Worm (Caenorhabditis elegans) whole organism, L3 larva: ENCODE data around the gene C16D9.8.

Experiments
- R02D3.7 ChIP-seq: fragments of 150-350 bp; optimal IDR thresholded peaks from 2 replicates; lab custom pipeline; 2014; ENCODE audit warnings: missing biosample characterization, missing genetic modification characterization
- ZK546.5 ChIP-seq: sonication (generic microtip); optimal IDR thresholded peaks from 2 replicates; lab custom pipeline; 2017; ENCODE audit warnings: missing biosample characterization, missing genetic modification characterization
- aly-2 ChIP-seq: fragments of 150-350 bp; optimal IDR thresholded peaks from 2 replicates; lab custom pipeline; 2014; ENCODE audit warnings: missing biosample characterization, missing genetic modification characterization
- ama-1 ChIP-seq: fragments of 150-350 bp; optimal IDR thresholded peaks from 2 replicates; lab custom pipeline; 2018
- ceh-16 ChIP-seq: sonication (generic microtip); optimal IDR thresholded peaks from 2 replicates; lab custom pipeline; 2017; ENCODE audit warnings: missing biosample characterization, missing genetic modification characterization
- ceh-28 ChIP-seq: fragments of 150-350 bp; optimal IDR thresholded peaks from 2 replicates; lab custom pipeline; 2014; ENCODE audit warnings: missing biosample characterization, missing genetic modification reagents, missing genetic modification characterization
- ceh-82 ChIP-seq: fragments of 150-350 bp; optimal IDR thresholded peaks from 2 replicates; lab custom pipeline; 2014; ENCODE audit warnings: missing biosample characterization, missing genetic modification characterization
- ceh-9 ChIP-seq: sonication (generic microtip); optimal IDR thresholded peaks from 2 replicates; lab custom pipeline; 2018; ENCODE audit warnings: missing biosample characterization, missing genetic modification characterization
- egl-27 ChIP-seq: sonication (generic microtip); optimal IDR thresholded peaks from 4 replicates; lab custom pipeline; 2017; ENCODE audit warnings: missing biosample characterization, missing genetic modification reagents, missing genetic modification characterization
- egl-5 ChIP-seq: fragments of 150-350 bp; optimal IDR thresholded peaks from 2 replicates; lab custom pipeline; 2017; ENCODE audit warnings: missing biosample characterization, missing genetic modification reagents, missing genetic modification characterization, inconsistent platforms
- elt-1 ChIP-seq: fragments of 150-350 bp; optimal IDR thresholded peaks from 2 replicates; lab custom pipeline; 2014; ENCODE audit warnings: missing biosample characterization, missing genetic modification characterization
- elt-2 ChIP-seq: sonication (generic microtip); optimal IDR thresholded peaks from 2 replicates; lab custom pipeline; 2016; ENCODE audit warnings: missing genetic modification reagents, mild to moderate bottlenecking, missing genetic modification characterization, missing compliant biosample characterization
- elt-3 ChIP-seq, 3 experiments: fragments of 150-350 bp in 1 of 3; sonication (generic microtip) in 2 of 3; optimal IDR thresholded peaks; 2 replicates in 2 of 3; 4 replicates in 1 of 3; lab custom pipeline; 2014 to 2017; ENCODE audit warnings: missing biosample characterization in 3 of 3, missing genetic modification characterization in 3 of 3
- eor-1 ChIP-seq, 2 experiments: fragments of 150-350 bp; optimal IDR thresholded peaks; 2 replicates each; lab custom pipeline; 2014 to 2018; ENCODE audit warnings: missing biosample characterization in 2 of 2, missing genetic modification characterization in 2 of 2
- fkh-10 ChIP-seq: sonication (generic microtip); optimal IDR thresholded peaks from 2 replicates; lab custom pipeline; 2017; ENCODE audit warnings: missing biosample characterization, missing genetic modification reagents, missing genetic modification characterization
- fkh-2 ChIP-seq: fragments of 150-350 bp; optimal IDR thresholded peaks from 2 replicates; lab custom pipeline; 2014; ENCODE audit warnings: missing biosample characterization, missing genetic modification reagents, missing genetic modification characterization
- fos-1 ChIP-seq: fragments of 150-350 bp; optimal IDR thresholded peaks from 2 replicates; lab custom pipeline; 2014; ENCODE audit warnings: missing biosample characterization, missing genetic modification characterization
- hmg-11 ChIP-seq: sonication (generic microtip); optimal IDR thresholded peaks from 2 replicates; lab custom pipeline; 2016; ENCODE audit warnings: missing genetic modification characterization, missing compliant biosample characterization
- jun-1 ChIP-seq: fragments of 150-350 bp; optimal IDR thresholded peaks from 2 replicates; lab custom pipeline; 2014; ENCODE audit warnings: missing biosample characterization, missing genetic modification reagents, missing genetic modification characterization
- lin-15B ChIP-seq: fragments of 150-350 bp; optimal IDR thresholded peaks from 2 replicates; lab custom pipeline; 2014; ENCODE audit warnings: missing biosample characterization, missing genetic modification characterization
- lin-39 ChIP-seq: fragments of 150-350 bp; optimal IDR thresholded peaks from 2 replicates; lab custom pipeline; 2018; ENCODE audit warnings: missing biosample characterization, missing genetic modification reagents, missing genetic modification characterization
- lsy-12 ChIP-seq: sonication (generic microtip); optimal IDR thresholded peaks from 2 replicates; lab custom pipeline; 2016; ENCODE audit warnings: mild to moderate bottlenecking, missing genetic modification characterization, missing compliant biosample characterization
- mdl-1 ChIP-seq: fragments of 150-350 bp; optimal IDR thresholded peaks from 2 replicates; lab custom pipeline; 2014; ENCODE audit warnings: missing biosample characterization, missing genetic modification characterization
- mml-1 ChIP-seq: fragments of 150-350 bp; sonication (generic microtip); optimal IDR thresholded peaks from 3 replicates; lab custom pipeline; 2014; ENCODE audit warnings: missing biosample characterization, missing genetic modification characterization
- nfya-1 ChIP-seq: sonication (generic microtip); optimal IDR thresholded peaks from 2 replicates; lab custom pipeline; 2017; ENCODE audit warnings: missing genetic modification characterization, mild to moderate bottlenecking, missing compliant biosample characterization, antibody characterized with exemption, moderate library complexity; ENCODE audit not compliant: insufficient read depth
- nhr-11 ChIP-seq: fragments of 150-350 bp; optimal IDR thresholded peaks from 2 replicates; lab custom pipeline; 2014; ENCODE audit warnings: missing biosample characterization, missing genetic modification characterization
- nhr-12 ChIP-seq: fragments of 150-350 bp; optimal IDR thresholded peaks from 2 replicates; lab custom pipeline; 2014; ENCODE audit warnings: missing biosample characterization, missing genetic modification characterization
- nhr-23 ChIP-seq: fragments of 150-350 bp; optimal IDR thresholded peaks from 2 replicates; lab custom pipeline; 2014; ENCODE audit warnings: missing biosample characterization, missing genetic modification reagents, missing genetic modification characterization
- nhr-237 ChIP-seq: fragments of 150-350 bp; optimal IDR thresholded peaks from 2 replicates; lab custom pipeline; 2014; ENCODE audit warnings: missing biosample characterization, missing genetic modification characterization
- nhr-25 ChIP-seq: sonication (generic microtip); optimal IDR thresholded peaks from 2 replicates; lab custom pipeline; 2017; ENCODE audit warnings: missing biosample characterization, missing genetic modification characterization
- nhr-28 ChIP-seq: fragments of 150-350 bp; optimal IDR thresholded peaks from 2 replicates; lab custom pipeline; 2014; ENCODE audit warnings: missing biosample characterization, missing genetic modification characterization
- nhr-43 ChIP-seq: sonication (generic microtip); optimal IDR thresholded peaks from 2 replicates; lab custom pipeline; 2016; ENCODE audit warnings: mild to moderate bottlenecking, missing genetic modification characterization, missing compliant biosample characterization; ENCODE audit not compliant: poor library complexity, severe bottlenecking
- nhr-67 ChIP-seq: fragments of 150-350 bp; optimal IDR thresholded peaks from 2 replicates; lab custom pipeline; 2014; ENCODE audit warnings: missing biosample characterization, missing genetic modification characterization
- nhr-76 ChIP-seq: fragments of 150-350 bp; sonication (generic microtip); optimal IDR thresholded peaks from 5 replicates; lab custom pipeline; 2014; ENCODE audit warnings: missing biosample characterization, missing genetic modification characterization
- nhr-77 ChIP-seq: fragments of 150-350 bp; optimal IDR thresholded peaks from 2 replicates; lab custom pipeline; 2014; ENCODE audit warnings: missing biosample characterization, missing genetic modification characterization
- pha-4 ChIP-seq: fragments of 150-350 bp; optimal IDR thresholded peaks from 2 replicates; lab custom pipeline; 2014; ENCODE audit warnings: missing biosample characterization, missing genetic modification reagents, missing genetic modification characterization
- pqm-1 ChIP-seq: fragments of 150-350 bp; optimal IDR thresholded peaks from 2 replicates; lab custom pipeline; 2017; ENCODE audit warnings: missing biosample characterization, missing genetic modification characterization, inconsistent platforms
- sea-2 ChIP-seq: fragments of 150-350 bp; sonication (generic microtip); optimal IDR thresholded peaks from 4 replicates; lab custom pipeline; 2014; ENCODE audit warnings: missing biosample characterization, missing genetic modification reagents, missing genetic modification characterization
- skn-1 ChIP-seq: fragments of 150-350 bp; optimal IDR thresholded peaks from 2 replicates; lab custom pipeline; 2014; ENCODE audit warnings: missing biosample characterization, missing genetic modification characterization
- snpc-4 ChIP-seq: fragments of 150-350 bp; optimal IDR thresholded peaks from 2 replicates; lab custom pipeline; 2014; ENCODE audit warnings: missing biosample characterization, missing genetic modification characterization
- tbx-2 ChIP-seq: sonication (generic microtip); optimal IDR thresholded peaks from 2 replicates; lab custom pipeline; 2016; ENCODE audit warnings: mild to moderate bottlenecking, missing genetic modification characterization, missing compliant biosample characterization
- unc-39 ChIP-seq: sonication (generic microtip); optimal IDR thresholded peaks from 4 replicates; lab custom pipeline; 2017; ENCODE audit warnings: missing biosample characterization, missing genetic modification characterization
- unc-62 ChIP-seq: fragments of 150-350 bp; sonication (generic microtip); optimal IDR thresholded peaks from 4 replicates; lab custom pipeline; 2014; ENCODE audit warnings: missing biosample characterization, missing genetic modification reagents, missing genetic modification characterization
- zag-1 ChIP-seq: fragments of 150-350 bp; optimal IDR thresholded peaks from 2 replicates; lab custom pipeline; 2014; ENCODE audit warnings: missing biosample characterization, missing genetic modification characterization
- ztf-11 ChIP-seq: fragments of 150-350 bp; optimal IDR thresholded peaks from 2 replicates; lab custom pipeline; 2014; ENCODE audit warnings: missing biosample characterization, missing genetic modification characterization
- ztf-4 ChIP-seq: fragments of 150-350 bp; optimal IDR thresholded peaks from 2 replicates; lab custom pipeline; 2014; ENCODE audit warnings: missing biosample characterization, missing genetic modification characterization

Gene C16D9.8

DNA sequence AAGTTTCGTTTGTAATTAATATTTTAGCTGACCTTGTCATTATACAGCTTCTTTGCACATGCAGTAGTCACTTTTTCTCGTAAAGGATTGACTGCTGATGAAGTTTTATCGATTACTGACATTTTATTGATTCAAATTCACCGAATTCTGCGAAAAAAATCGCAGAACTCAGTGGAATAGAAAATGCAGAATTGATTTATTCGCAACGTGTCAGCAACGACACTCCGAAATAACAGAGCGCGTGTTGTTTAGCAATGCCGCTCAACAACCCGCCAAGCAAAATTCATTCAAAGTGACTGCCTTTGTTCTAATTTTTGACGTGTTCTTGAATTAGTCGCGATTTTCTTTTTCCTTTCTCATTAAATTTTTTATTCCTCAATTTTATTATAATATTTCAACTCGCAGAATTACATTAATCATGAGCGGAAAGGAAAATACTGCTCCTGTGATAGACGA is 42.3 kb downstream of the C16D9.8 start, which contains the start of the genes cogc-6 and air-1:
Gene cogc-6, minus strand, starts transcription at position 234 of the 456 bp plus-strand sequence.
Gene air-1, plus strand, starts transcription at position 406 of the 456 bp plus-strand sequence.
- TF ChIP-seq nfya-1 (tag; lab: Kevin White, UChicago) (peak; percentile 41), fos-1 (no peak), unc-39 (tag; lab: Kevin White, UChicago) (no peak), nhr-43 (tag; lab: Kevin White, UChicago) (no peak), ceh-82 (no peak), nhr-23 (tag; lab: Kevin White, UChicago) (peak; percentile 35), mml-1 (no peak), pha-4 (tag; lab: Kevin White, UChicago) (peak; percentile 43), hmg-11 (tag; lab: Kevin White, UChicago) (no peak), ztf-4 (tag; lab: Kevin White, UChicago) (no peak), fkh-10 (GFP tag; lab: Kevin White, UChicago) (no peak), zag-1 (tag; lab: Kevin White, UChicago) (no peak), elt-1 (tag; lab: Kevin White, UChicago) (no peak), tbx-2 (tag; lab: Kevin White, UChicago) (no peak), fkh-2 (no peak), nhr-67 (tag; lab: Kevin White, UChicago) (no peak), snpc-4 (peak; percentile 53), ztf-11 (tag; lab: Kevin White, UChicago) (no peak), R02D3.7 (no peak), nhr-76 (no peak), nhr-28 (tag; lab: Kevin White, UChicago) (no peak), egl-5 (tag; lab: Kevin White, UChicago) (no peak), ceh-16 (no peak), nhr-12 (tag; lab: Kevin White, UChicago) (no peak), aly-2 (no peak), eor-1 (tag; optimal IDR thresholded peaks at IDR 0.05; lab: Kevin White, UChicago) (no peak), nhr-11 (tag; lab: Kevin White, UChicago) (no peak), ZK546.5 (tag; lab: Kevin White, UChicago) (no peak), elt-3 (tag; optimal IDR thresholded peaks at IDR 0.05; lab: Kevin White, UChicago) (no peak), nhr-25 (tag; lab: Kevin White, UChicago) (no peak), ceh-28 (peak; percentile 60), unc-62 (GFP tag; lab: Kevin White, UChicago) (no peak), egl-27 (tag; lab: Kevin White, UChicago) (no peak), ama-1 (lab: Kevin White, UChicago) (no peak), nhr-77 (no peak), lsy-12 (tag; lab: Kevin White, UChicago) (no peak), skn-1 (no peak), pqm-1 (tag; lab: Kevin White, UChicago) (no peak), lin-15B (tag; lab: Kevin White, UChicago) (peak; percentile 25), nhr-237 (no peak), sea-2 (GFP tag; lab: Kevin White, UChicago) (no peak), lin-39 (no peak), mdl-1 (no peak), elt-2 (tag; lab: Kevin White, UChicago) (no peak), ceh-9 (tag; lab: Kevin White, UChicago) (no peak)
- TF ChIP-seq, all 47 proteins: peak for 6

ce11 chrV:8219550-8219949 is 43.8 kb downstream of the C16D9.8 start:
- no peak for TF ChIP-seq sea-2 (GFP tag; lab: Kevin White, UChicago)
- TF ChIP-seq nhr-43 (tag; lab: Kevin White, UChicago) = no peak
- no peak for TF ChIP-seq unc-62 (GFP tag; lab: Kevin White, UChicago)
- no peak for TF ChIP-seq jun-1 (tag; lab: Kevin White, UChicago)
- no peak for TF ChIP-seq nfya-1 (tag; lab: Kevin White, UChicago)
- no peak for TF ChIP-seq skn-1
- TF ChIP-seq tbx-2 (tag; lab: Kevin White, UChicago) = no peak
- TF ChIP-seq lin-39 = no peak
- no peak for TF ChIP-seq hmg-11 (tag; lab: Kevin White, UChicago)
- TF ChIP-seq elt-1 (tag; lab: Kevin White, UChicago) = no peak
- no peak for TF ChIP-seq lin-15B (tag; lab: Kevin White, UChicago)
